Fruit fly (Drosophila melanogaster) whole organism, adult: ENCODE results near the gene CG46525.

Source experiments
- CG1620 ChIP-seq: fragments of 200-800 bp; sonication (Bioruptor generic); optimal IDR thresholded peaks from 2 replicates; lab custom pipeline; 2016; ENCODE audit warnings: missing biosample characterization, missing genetic modification characterization
- CG33017 ChIP-seq: fragments of 200-800 bp; sonication (Bioruptor generic); optimal IDR thresholded peaks from 2 replicates; lab custom pipeline; 2018; ENCODE audit warnings: missing biosample characterization, mild to moderate bottlenecking, missing genetic modification characterization, moderate library complexity
- CG5204 ChIP-seq: fragments of 200-800 bp; sonication (Bioruptor generic); optimal IDR thresholded peaks from 2 replicates; lab custom pipeline; 2016; ENCODE audit warnings: missing biosample characterization, missing genetic modification characterization
- CG7101 ChIP-seq: fragments of 200-800 bp; sonication (Bioruptor generic); optimal IDR thresholded peaks from 2 replicates; lab custom pipeline; 2018; ENCODE audit warnings: missing biosample characterization, mild to moderate bottlenecking, missing genetic modification characterization, moderate library complexity
- Clk ChIP-seq: fragments of 200-800 bp; sonication (Bioruptor generic); optimal IDR thresholded peaks from 2 replicates; lab custom pipeline; 2017; ENCODE audit warnings: missing biosample characterization, missing genetic modification characterization
- Hr96 ChIP-seq: fragments of 200-800 bp; sonication (Bioruptor generic); optimal IDR thresholded peaks from 2 replicates; lab custom pipeline; 2016; ENCODE audit warnings: missing biosample characterization, missing genetic modification characterization
- bab1 ChIP-seq: fragments of 200-800 bp; sonication (Bioruptor generic); optimal IDR thresholded peaks from 3 replicates; lab custom pipeline; 2019; ENCODE audit warnings: missing biosample characterization, mild to moderate bottlenecking, missing genetic modification characterization, moderate library complexity
- cic ChIP-seq: fragments of 200-800 bp; sonication (Bioruptor generic); optimal IDR thresholded peaks from 2 replicates; lab custom pipeline; 2017; ENCODE audit warnings: missing biosample characterization, mild to moderate bottlenecking, missing genetic modification characterization, moderate library complexity
- cnc ChIP-seq, 2 experiments: fragments of >200 bp; optimal IDR thresholded peaks; 2 replicates each; lab custom pipeline; 2017
- kay ChIP-seq: fragments of 200-800 bp; sonication (Bioruptor generic); peaks from one replicate; lab custom pipeline; 2016; ENCODE audit warnings: missing biosample characterization, missing genetic modification characterization, borderline replicate concordance
- pad ChIP-seq: fragments of 200-800 bp; sonication (Bioruptor generic); optimal IDR thresholded peaks from 3 replicates; lab custom pipeline; 2017; ENCODE audit warnings: missing biosample characterization, missing genetic modification characterization, mild to moderate bottlenecking, moderate library complexity, missing genetic modification reagents
- tj ChIP-seq: fragments of 200-800 bp; sonication (Bioruptor generic); optimal IDR thresholded peaks from 3 replicates; lab custom pipeline; 2017; ENCODE audit warnings: missing biosample characterization, mild to moderate bottlenecking, missing genetic modification characterization, moderate library complexity

DNA sequence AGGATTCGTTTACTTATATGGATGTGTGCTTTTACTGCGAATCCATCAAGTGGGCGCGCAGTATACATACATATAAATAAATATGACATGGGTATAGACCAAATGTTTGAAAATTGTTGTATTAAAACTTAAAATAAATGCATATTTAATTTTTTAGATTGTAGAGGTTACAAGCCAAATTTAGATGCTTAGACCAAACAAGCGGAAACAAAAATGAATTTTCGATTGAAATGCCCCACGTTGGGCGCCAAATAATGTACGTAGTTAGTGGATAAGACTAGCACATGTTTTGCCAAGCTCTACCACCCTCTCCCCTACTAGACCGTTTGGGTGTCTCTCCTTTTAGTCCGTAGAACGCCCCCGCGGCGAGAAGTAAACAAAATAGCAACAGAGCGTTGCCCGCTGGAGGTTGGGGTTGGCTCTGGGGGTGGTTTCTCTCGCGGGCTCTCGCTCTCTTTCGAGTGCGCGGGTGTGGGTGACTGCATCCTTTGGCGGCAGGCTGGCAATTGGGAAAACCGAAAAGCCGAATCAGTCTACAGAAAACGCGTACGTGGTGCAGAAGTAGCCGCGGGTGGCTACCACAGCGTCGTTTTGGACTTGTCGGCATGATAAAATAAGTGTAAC lies 36.0 kb upstream of the CG46525 start, which contains the start of gene CG18265:
- TF ChIP-seq pad (GFP tag; lab: Kevin White, UChicago) (no peak), CG7101 (tag; lab: Kevin White, UChicago) (no peak), CG5204 (GFP tag; lab: Kevin White, UChicago) (no peak), cic (GFP tag; lab: Kevin White, UChicago) (no peak), bab1 (GFP tag; lab: Kevin White, UChicago) (no peak), tj (GFP tag; lab: Kevin White, UChicago) (no peak), kay (GFP tag; lab: Kevin White, UChicago) (no peak), Hr96 (GFP tag; lab: Kevin White, UChicago) (no peak), CG33017 (tag; lab: Kevin White, UChicago) (no peak), cnc (optimal IDR thresholded peaks at IDR 0.05; lab: Kevin White, UChicago) (no peak), CG1620 (no peak), Clk (no peak)
